Worm (Caenorhabditis elegans) whole organism, mixed stage, embryonic: ENCODE results near the gene srh-270.

Source experiments
- blmp-1 ChIP-seq: fragments of 150-350 bp; optimal IDR thresholded peaks from 2 replicates; lab custom pipeline; 2014; ENCODE audit warnings: missing biosample characterization, missing genetic modification characterization
- ceh-39 ChIP-seq: fragments of 150-350 bp; optimal IDR thresholded peaks from 2 replicates; lab custom pipeline; 2014; ENCODE audit warnings: missing biosample characterization, missing genetic modification characterization
- ceh-83 ChIP-seq: fragments of 200-800 bp; sonication (Bioruptor generic); optimal IDR thresholded peaks from 2 replicates; lab custom pipeline; 2018; ENCODE audit warnings: mild to moderate bottlenecking, missing genetic modification characterization, missing compliant biosample characterization
- drap-1 ChIP-seq: fragments of 200-800 bp; sonication (Bioruptor generic); optimal IDR thresholded peaks from 3 replicates; lab custom pipeline; 2018; ENCODE audit warnings: mild to moderate bottlenecking, missing genetic modification characterization, missing compliant biosample characterization
- elt-1 ChIP-seq: sonication (generic microtip); optimal IDR thresholded peaks from 2 replicates; lab custom pipeline; 2017; ENCODE audit warnings: missing genetic modification characterization, mild to moderate bottlenecking, missing compliant biosample characterization, antibody characterized with exemption, moderate library complexity, borderline replicate concordance; ENCODE audit not compliant: insufficient read depth
- hlh-1 ChIP-seq: fragments of 150-350 bp; optimal IDR thresholded peaks from 2 replicates; lab custom pipeline; 2014; ENCODE audit warnings: missing biosample characterization, missing genetic modification reagents, missing genetic modification characterization
- mab-5 ChIP-seq: fragments of 150-350 bp; optimal IDR thresholded peaks from 2 replicates; lab custom pipeline; 2014; ENCODE audit warnings: missing biosample characterization, missing genetic modification characterization
- mep-1 ChIP-seq: fragments of 150-350 bp; optimal IDR thresholded peaks from 2 replicates; lab custom pipeline; 2017; ENCODE audit warnings: missing biosample characterization, missing genetic modification reagents, missing genetic modification characterization, inconsistent platforms
- snpc-4 ChIP-seq: fragments of 150-350 bp; optimal IDR thresholded peaks from 2 replicates; lab custom pipeline; 2014; ENCODE audit warnings: missing biosample characterization, missing genetic modification characterization
- unc-62 ChIP-seq: fragments of 150-350 bp; optimal IDR thresholded peaks from 2 replicates; lab custom pipeline; 2014; ENCODE audit warnings: missing biosample characterization, missing genetic modification reagents, missing genetic modification characterization
- zip-8 ChIP-seq: fragments of 150-350 bp; optimal IDR thresholded peaks from 2 replicates; lab custom pipeline; 2014; ENCODE audit warnings: missing biosample characterization, missing genetic modification characterization
- ztf-11 ChIP-seq: fragments of 150-350 bp; optimal IDR thresholded peaks from 2 replicates; lab custom pipeline; 2014; ENCODE audit warnings: missing biosample characterization, missing genetic modification characterization

DNA sequence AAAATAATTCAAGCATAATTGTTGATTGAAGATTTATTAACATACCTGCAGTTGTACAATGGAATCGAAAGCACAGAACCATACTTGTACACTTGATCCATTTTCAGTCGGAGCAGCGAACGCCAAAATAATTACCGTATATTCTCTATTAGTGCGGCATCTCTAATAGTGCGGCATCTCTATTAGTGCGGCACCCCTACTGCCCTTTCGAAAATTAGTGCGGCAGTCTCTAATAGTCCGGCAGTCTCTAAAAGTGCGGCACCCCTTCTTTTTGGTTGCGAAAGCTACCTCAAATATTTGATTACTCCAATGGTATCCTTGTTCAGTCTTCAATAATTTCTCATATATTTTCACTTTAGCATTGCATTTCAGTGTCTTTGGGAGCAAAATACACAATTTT, 43.3 kb downstream of the srh-270 start, which contains the start of gene srt-34:
- TF ChIP-seq snpc-4 (tag; lab: Kevin White, UChicago) (no peak), zip-8 (tag; lab: Kevin White, UChicago) (no peak), ceh-39 (tag; lab: Kevin White, UChicago) (no peak), mep-1 (tag; lab: Kevin White, UChicago) (no peak), hlh-1 (tag; lab: Kevin White, UChicago) (no peak), elt-1 (tag; lab: Kevin White, UChicago) (no peak), drap-1 (GFP tag; lab: Kevin White, UChicago) (no peak), ztf-11 (tag; lab: Kevin White, UChicago) (no peak), unc-62 (GFP tag; lab: Kevin White, UChicago) (no peak), blmp-1 (tag; lab: Kevin White, UChicago) (no peak), ceh-83 (no peak), mab-5 (tag; lab: Kevin White, UChicago) (no peak)
